Worm (Caenorhabditis elegans) whole organism, L2 larva: Measurements from ENCODE around the gene srbc-32.

Source experiments
- C34F6.9 ChIP-seq: fragments of 150-350 bp; optimal IDR thresholded peaks from 2 replicates; lab custom pipeline; 2014; ENCODE audit warnings: missing biosample characterization, missing genetic modification characterization
- F13H6.1 ChIP-seq: sonication (generic microtip); optimal IDR thresholded peaks from 2 replicates; lab custom pipeline; 2016; ENCODE audit warnings: missing genetic modification characterization, missing compliant biosample characterization
- R02D3.7 ChIP-seq: fragments of 150-350 bp; optimal IDR thresholded peaks from 2 replicates; lab custom pipeline; 2014; ENCODE audit warnings: missing biosample characterization, missing genetic modification characterization
- Y55F3AM.14 ChIP-seq: fragments of 200-800 bp; sonication (Bioruptor generic); optimal IDR thresholded peaks from 2 replicates; lab custom pipeline; 2018; ENCODE audit warnings: mild to moderate bottlenecking, missing genetic modification characterization, missing compliant biosample characterization
- ZK546.5 ChIP-seq: sonication (generic microtip); optimal IDR thresholded peaks from 2 replicates; lab custom pipeline; 2017; ENCODE audit warnings: missing biosample characterization, missing genetic modification characterization
- alr-1 ChIP-seq: fragments of 150-350 bp; optimal IDR thresholded peaks from 2 replicates; lab custom pipeline; 2014; ENCODE audit warnings: missing biosample characterization, missing genetic modification characterization
- ama-1 ChIP-seq: fragments of 150-350 bp; optimal IDR thresholded peaks from 2 replicates; lab custom pipeline; 2018; ENCODE audit warnings: inconsistent platforms
- ceh-16 ChIP-seq: fragments of 150-350 bp; optimal IDR thresholded peaks from 2 replicates; lab custom pipeline; 2014; ENCODE audit warnings: missing biosample characterization, missing genetic modification characterization
- ceh-82 ChIP-seq: fragments of 150-350 bp; optimal IDR thresholded peaks from 2 replicates; lab custom pipeline; 2014; ENCODE audit warnings: missing biosample characterization, missing genetic modification characterization
- dmd-4 ChIP-seq: sonication (generic microtip); optimal IDR thresholded peaks from 2 replicates; lab custom pipeline; 2017; ENCODE audit warnings: missing biosample characterization, missing genetic modification characterization
- egl-27 ChIP-seq: sonication (generic microtip); optimal IDR thresholded peaks from 3 replicates; lab custom pipeline; 2017; ENCODE audit warnings: missing biosample characterization, missing genetic modification reagents, missing genetic modification characterization
- elt-3 ChIP-seq: sonication (generic microtip); optimal IDR thresholded peaks from 2 replicates; lab custom pipeline; 2017; ENCODE audit warnings: missing biosample characterization, missing genetic modification characterization
- fos-1 ChIP-seq: fragments of 150-350 bp; optimal IDR thresholded peaks from 2 replicates; lab custom pipeline; 2014; ENCODE audit warnings: missing biosample characterization, missing genetic modification characterization
- gmeb-1 ChIP-seq: fragments of 150-350 bp; optimal IDR thresholded peaks from 2 replicates; lab custom pipeline; 2014; ENCODE audit warnings: missing biosample characterization, missing genetic modification characterization
- lin-11 ChIP-seq: fragments of 150-350 bp; sonication (generic microtip); optimal IDR thresholded peaks from 2 replicates; lab custom pipeline; 2014; ENCODE audit warnings: missing biosample characterization, missing genetic modification characterization, inconsistent platforms, mixed read lengths
- lin-13 ChIP-seq: fragments of 150-350 bp; optimal IDR thresholded peaks from 2 replicates; lab custom pipeline; 2014; ENCODE audit warnings: missing biosample characterization, missing genetic modification reagents, missing genetic modification characterization
- mab-5 ChIP-seq: fragments of 150-350 bp; optimal IDR thresholded peaks from 2 replicates; lab custom pipeline; 2014; ENCODE audit warnings: missing biosample characterization, missing genetic modification characterization
- mbf-1 ChIP-seq: sonication (generic microtip); optimal IDR thresholded peaks from 2 replicates; lab custom pipeline; 2017; ENCODE audit warnings: missing biosample characterization, missing genetic modification characterization
- mdl-1 ChIP-seq, 2 experiments: fragments of 150-350 bp in 1 of 2; sonication (generic microtip) in 1 of 2; optimal IDR thresholded peaks; 2 replicates each; lab custom pipeline; 2017; ENCODE audit warnings: missing biosample characterization in 2 of 2, missing genetic modification characterization in 2 of 2
- nhr-129 ChIP-seq: fragments of 150-350 bp; optimal IDR thresholded peaks from 2 replicates; lab custom pipeline; 2014; ENCODE audit warnings: missing biosample characterization, missing genetic modification characterization
- nhr-21 ChIP-seq: fragments of 150-350 bp; optimal IDR thresholded peaks from 2 replicates; lab custom pipeline; 2014; ENCODE audit warnings: missing biosample characterization, missing genetic modification characterization
- nhr-237 ChIP-seq: fragments of 150-350 bp; optimal IDR thresholded peaks from 2 replicates; lab custom pipeline; 2014; ENCODE audit warnings: missing biosample characterization, missing genetic modification characterization
- nhr-25 ChIP-seq: fragments of 150-350 bp; sonication (generic microtip); optimal IDR thresholded peaks from 3 replicates; lab custom pipeline; 2014; ENCODE audit warnings: missing biosample characterization, missing genetic modification characterization
- nhr-6 ChIP-seq: fragments of 150-350 bp; optimal IDR thresholded peaks from 2 replicates; lab custom pipeline; 2014; ENCODE audit warnings: missing biosample characterization, missing genetic modification characterization
- sem-4 ChIP-seq: fragments of 150-350 bp; optimal IDR thresholded peaks from 2 replicates; lab custom pipeline; 2014; ENCODE audit warnings: missing biosample characterization, missing genetic modification reagents, missing genetic modification characterization
- sma-3 ChIP-seq: sonication (generic microtip); optimal IDR thresholded peaks from 2 replicates; lab custom pipeline; 2016; ENCODE audit warnings: missing genetic modification reagents, missing genetic modification characterization, missing compliant biosample characterization
- sma-9 ChIP-seq, 2 experiments: fragments of 150-350 bp in 1 of 2; sonication (generic microtip) in 1 of 2; optimal IDR thresholded peaks; 2 replicates each; lab custom pipeline; 2014 to 2016; ENCODE audit warnings: missing genetic modification characterization in 2 of 2, mild to moderate bottlenecking in 1 of 2, missing biosample characterization in 1 of 2, missing compliant biosample characterization in 1 of 2, missing genetic modification reagents in 1 of 2, moderate library complexity in 1 of 2
- snpc-4 ChIP-seq: fragments of 150-350 bp; optimal IDR thresholded peaks from 2 replicates; lab custom pipeline; 2014; ENCODE audit warnings: missing biosample characterization, missing genetic modification characterization
- unc-39 ChIP-seq: fragments of 150-350 bp; optimal IDR thresholded peaks from 2 replicates; lab custom pipeline; 2014; ENCODE audit warnings: missing biosample characterization, missing genetic modification characterization
- unc-55 ChIP-seq: fragments of 150-350 bp; sonication (generic microtip); optimal IDR thresholded peaks from 3 replicates; lab custom pipeline; 2014; ENCODE audit warnings: missing biosample characterization, missing genetic modification reagents, missing genetic modification characterization
- unc-62 ChIP-seq: fragments of 150-350 bp; optimal IDR thresholded peaks from 2 replicates; lab custom pipeline; 2014; ENCODE audit warnings: missing biosample characterization, missing genetic modification reagents, missing genetic modification characterization
- zag-1 ChIP-seq: fragments of 150-350 bp; optimal IDR thresholded peaks from 2 replicates; lab custom pipeline; 2014; ENCODE audit warnings: missing biosample characterization, missing genetic modification characterization
- ztf-1 ChIP-seq: fragments of 200-800 bp; sonication (Bioruptor generic); conservative IDR thresholded peaks from 2 replicates; pipeline ENCODE4 v1.3.6; 2022; ENCODE audit warnings: missing genetic modification characterization, missing compliant biosample characterization
- ztf-11 ChIP-seq: sonication (generic microtip); optimal IDR thresholded peaks from 2 replicates; lab custom pipeline; 2017; ENCODE audit warnings: missing biosample characterization, missing genetic modification characterization
- ztf-4 ChIP-seq: fragments of 150-350 bp; optimal IDR thresholded peaks from 2 replicates; lab custom pipeline; 2014; ENCODE audit warnings: missing biosample characterization, missing genetic modification characterization

The srbc-32 gene

ce11 chrV:3486857-3487256, at the start of gene srbc-32:
TSS of gene srbc-32 (minus strand) at chrV:3486957.
- TF ChIP-seq gmeb-1 (no peak), F13H6.1 (tag; lab: Kevin White, UChicago) (no peak), Y55F3AM.14 (GFP tag; lab: Kevin White, UChicago) (no peak), alr-1 (no peak), ZK546.5 (tag; lab: Kevin White, UChicago) (no peak), nhr-21 (tag; lab: Kevin White, UChicago) (no peak), unc-55 (GFP tag; lab: Kevin White, UChicago) (no peak), nhr-6 (no peak), ztf-4 (tag; lab: Kevin White, UChicago) (no peak), unc-39 (tag; lab: Kevin White, UChicago) (no peak), mab-5 (tag; lab: Kevin White, UChicago) (no peak)

DNA sequence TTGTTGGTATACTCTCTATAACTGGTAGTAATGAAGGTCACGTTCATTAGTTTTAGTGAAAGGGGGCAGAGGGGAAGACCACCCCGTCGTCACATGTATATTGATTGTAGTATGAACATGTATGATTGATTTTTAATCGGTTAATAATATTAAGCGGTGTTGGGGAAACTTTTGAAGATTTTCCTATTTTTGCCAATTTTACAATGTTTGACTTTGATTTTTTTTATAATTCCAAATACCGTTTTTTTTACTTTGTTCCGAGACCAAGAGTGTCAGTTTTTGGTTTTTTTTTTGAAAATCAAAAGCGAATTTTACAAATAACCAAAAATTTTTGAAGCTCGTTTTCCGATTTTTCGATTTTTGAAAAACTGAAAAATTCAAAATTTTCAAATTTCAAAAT, 48.5 kb upstream of the srbc-32 start, which contains the start of gene nhr-221:
Gene nhr-221, minus strand, starts transcription at position 101 of the 400 bp plus-strand sequence.
- no peak for TF ChIP-seq sma-3
- TF ChIP-seq Y55F3AM.14 (GFP tag; lab: Kevin White, UChicago), result no peak
- no peak for TF ChIP-seq nhr-6
- TF ChIP-seq ceh-82 (tag; lab: Kevin White, UChicago), result no peak
- TF ChIP-seq lin-11, result no peak
- no peak for TF ChIP-seq sma-9 (GFP tag; optimal IDR thresholded peaks at IDR 0.05; lab: Kevin White, UChicago)
- no peak for TF ChIP-seq sma-9 (tag; optimal IDR thresholded peaks at IDR 0.05; lab: Kevin White, UChicago)
- TF ChIP-seq unc-55 (GFP tag; lab: Kevin White, UChicago), result no peak
- no peak for TF ChIP-seq gmeb-1
- no peak for TF ChIP-seq nhr-21 (tag; lab: Kevin White, UChicago)
- TF ChIP-seq lin-13 (GFP tag; lab: Kevin White, UChicago), result no peak
- TF ChIP-seq C34F6.9 (tag; lab: Kevin White, UChicago), result no peak
- TF ChIP-seq R02D3.7 (tag; lab: Kevin White, UChicago), result no peak
- no peak for TF ChIP-seq unc-39 (tag; lab: Kevin White, UChicago)
- TF ChIP-seq sem-4 (tag; lab: Kevin White, UChicago), result no peak
- TF ChIP-seq mbf-1 (tag; lab: Kevin White, UChicago), result no peak
- no peak for TF ChIP-seq dmd-4
- no peak for TF ChIP-seq F13H6.1 (tag; lab: Kevin White, UChicago)

ce11 chrV:3530403-3530802, 43.6 kb upstream of the srbc-32 start, which contains the start of gene srbc-66:
TSS of gene srbc-66 (plus strand) at chrV:3530703.
- TF ChIP-seq sma-9 (GFP tag; optimal IDR thresholded peaks at IDR 0.05; lab: Kevin White, UChicago), result no peak
- no peak for TF ChIP-seq sma-9 (tag; optimal IDR thresholded peaks at IDR 0.05; lab: Kevin White, UChicago)
- TF ChIP-seq F13H6.1 (tag; lab: Kevin White, UChicago), result no peak
- no peak for TF ChIP-seq unc-55 (GFP tag; lab: Kevin White, UChicago)
- no peak for TF ChIP-seq egl-27 (tag; lab: Kevin White, UChicago)
- no peak for TF ChIP-seq nhr-237
- no peak for TF ChIP-seq R02D3.7 (tag; lab: Kevin White, UChicago)
- TF ChIP-seq elt-3 (tag; lab: Kevin White, UChicago), result no peak
- no peak for TF ChIP-seq sma-3
- no peak for TF ChIP-seq fos-1 (tag; lab: Kevin White, UChicago)
- TF ChIP-seq sem-4 (tag; lab: Kevin White, UChicago), result no peak
- no peak for TF ChIP-seq mdl-1 (tag; optimal IDR thresholded peaks at IDR 0.05; lab: Kevin White, UChicago)
- no peak for TF ChIP-seq nhr-25 (tag; lab: Kevin White, UChicago)
- TF ChIP-seq ceh-16 (tag; lab: Kevin White, UChicago), result no peak
- TF ChIP-seq ama-1 (lab: Kevin White, UChicago), result no peak

DNA sequence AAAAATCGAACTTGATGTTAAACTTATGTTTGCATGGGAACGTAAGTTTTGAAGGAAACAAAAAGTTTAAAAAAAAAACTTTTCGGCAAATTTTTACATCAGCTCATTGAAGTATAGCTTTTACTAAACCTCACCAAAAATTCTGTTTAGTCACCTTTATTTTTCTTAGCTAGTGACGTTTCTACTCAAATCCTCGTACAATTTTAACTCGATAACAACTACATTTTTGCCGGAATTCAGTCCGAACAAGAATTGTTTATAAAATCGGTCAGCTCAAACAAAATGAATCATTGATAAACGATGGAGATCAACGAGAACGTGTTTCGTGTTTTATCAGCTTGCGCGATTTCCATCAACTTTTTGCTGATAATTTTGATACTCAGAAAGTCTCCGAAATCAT, 40.1 kb upstream of the srbc-32 start, which contains the start of gene str-260:
Gene str-260, plus strand, starts transcription at position 301 of the 400 bp plus-strand sequence.
- TF ChIP-seq egl-27 (tag; lab: Kevin White, UChicago), result no peak
- no peak for TF ChIP-seq snpc-4 (tag; lab: Kevin White, UChicago)
- TF ChIP-seq mbf-1 (tag; lab: Kevin White, UChicago), result no peak
- no peak for TF ChIP-seq ztf-11 (tag; lab: Kevin White, UChicago)
- TF ChIP-seq nhr-237, result no peak
- no peak for TF ChIP-seq R02D3.7 (tag; lab: Kevin White, UChicago)
- no peak for TF ChIP-seq dmd-4
- no peak for TF ChIP-seq zag-1 (tag; lab: Kevin White, UChicago)
- no peak for TF ChIP-seq ztf-1 (GFP tag; lab: Robert Waterston, UW)
- TF ChIP-seq ceh-82 (tag; lab: Kevin White, UChicago), result no peak
- no peak for TF ChIP-seq lin-11
- no peak for TF ChIP-seq ztf-4 (tag; lab: Kevin White, UChicago)
- TF ChIP-seq lin-13 (GFP tag; lab: Kevin White, UChicago), result no peak
- no peak for TF ChIP-seq ama-1 (lab: Kevin White, UChicago)
- TF ChIP-seq gmeb-1, result no peak
- no peak for TF ChIP-seq nhr-129 (tag; lab: Kevin White, UChicago)
- no peak for TF ChIP-seq ceh-16 (tag; lab: Kevin White, UChicago)
- no peak for TF ChIP-seq unc-62 (GFP tag; lab: Kevin White, UChicago)
- no peak for TF ChIP-seq nhr-21 (tag; lab: Kevin White, UChicago)
